Fruit fly (Drosophila melanogaster): ENCODE data around the gene Mrp4.

- no peak for TF ChIP-seq CG8301 (tag; optimal IDR thresholded peaks at IDR 0.05)
- TF ChIP-seq CG9948 (tag; optimal IDR thresholded peaks at IDR 0.05), result no peak
- no peak for TF ChIP-seq rn (GFP tag; IDR thresholded peaks at IDR 0.05)
- no peak for TF ChIP-seq CG17806 (tag; optimal IDR thresholded peaks at IDR 0.05)
- TF ChIP-seq Snoo (tag; optimal IDR thresholded peaks at IDR 0.05), result no peak
Measured at dm6 chr3R:11581340-11582252, 12.5 kb downstream of the Mrp4 start, which contains the start of gene wkd.
